Worm (Caenorhabditis elegans) whole organism, young adult: Measurements from ENCODE around the gene ins-23.
A peak's percentile ranks its signal among the peaks of the same experiment; 100 is the strongest.

Source experiments
- B0019.2 ChIP-seq: fragments of 200-800 bp; sonication (Bioruptor generic); conservative IDR thresholded peaks from 2 replicates; pipeline ENCODE4 v1.3.6; 2022; ENCODE audit warnings: missing genetic modification reagents, missing genetic modification characterization, missing compliant biosample characterization
- ceh-79 ChIP-seq: sonication (generic microtip); optimal IDR thresholded peaks from 2 replicates; lab custom pipeline; 2017; ENCODE audit warnings: mild to moderate bottlenecking, missing genetic modification characterization, missing compliant biosample characterization
- him-1 ChIP-seq: sonication (generic microtip); optimal IDR thresholded peaks from 2 replicates; lab custom pipeline; 2016; ENCODE audit warnings: missing genotype, missing genetic modification reagents, missing genetic modification characterization, missing compliant biosample characterization
- nfyb-1 ChIP-seq: fragments of 200-800 bp; sonication (Bioruptor generic); IDR thresholded peaks from 2 replicates; pipeline ENCODE4 v1.3.6; 2022; ENCODE audit warnings: missing genetic modification reagents, missing genetic modification characterization, missing compliant biosample characterization
- unc-62 ChIP-seq: fragments of 150-350 bp; optimal IDR thresholded peaks from 2 replicates; lab custom pipeline; 2014; ENCODE audit warnings: missing biosample characterization, missing genetic modification reagents, missing genetic modification characterization

Gene ins-23

ce11 chrIII:10076042-10076441 lies 48.0 kb downstream of the ins-23 start:
- TF ChIP-seq nfyb-1 (GFP tag; lab: Robert Waterston, UW) (peak; percentile 86), him-1 (tag; lab: Kevin White, UChicago) (peak; percentile 30), B0019.2 (no peak)

- TF ChIP-seq ceh-79 (tag; lab: Kevin White, UChicago) (no peak), unc-62 (GFP tag; lab: Kevin White, UChicago) (no peak)
Observed at ce11 chrIII:10078151-10078550, 50.1 kb downstream of the ins-23 start, which contains the start of gene T16G12.9. TSS of gene T16G12.9 (minus strand) at chrIII:10078251.
